Worm (Caenorhabditis elegans) whole organism, L4 larva: ENCODE measurements around the gene cdc-37.

ENCODE experiments used
- D1046.2 ChIP-seq: fragments of 200-800 bp; sonication (Bioruptor generic); IDR thresholded peaks from 2 replicates; pipeline ENCODE4 v1.3.6; 2022; ENCODE audit warnings: missing genetic modification characterization, missing compliant biosample characterization
- T20F7.1 ChIP-seq: fragments of 200-800 bp; sonication (Bioruptor generic); optimal IDR thresholded peaks from 2 replicates; lab custom pipeline; 2018; ENCODE audit warnings: mild to moderate bottlenecking, missing genetic modification characterization, missing compliant biosample characterization
- T26A8.4 ChIP-seq: fragments of 200-800 bp; sonication (Bioruptor generic); IDR thresholded peaks from 2 replicates; pipeline ENCODE4 v1.3.6; 2022; ENCODE audit warnings: missing genetic modification characterization, missing compliant biosample characterization
- Y48G9A.11 ChIP-seq: fragments of 200-800 bp; sonication (Bioruptor generic); IDR thresholded peaks from 2 replicates; pipeline ENCODE4 v1.3.6; 2022; ENCODE audit warnings: missing genetic modification reagents, missing genetic modification characterization, missing compliant biosample characterization
- aha-1 ChIP-seq: fragments of 150-350 bp; peaks from one replicate; lab custom pipeline; 2014; ENCODE audit warnings: missing biosample characterization, missing genetic modification characterization
- arid-1 ChIP-seq: fragments of 200-800 bp; sonication (Bioruptor generic); conservative IDR thresholded peaks from 2 replicates; pipeline ENCODE4 v1.3.6; 2022; ENCODE audit warnings: missing genetic modification reagents, missing genetic modification characterization, missing compliant biosample characterization
- ceh-20 ChIP-seq: fragments of 200-800 bp; sonication (Bioruptor generic); IDR thresholded peaks from 2 replicates; pipeline ENCODE4 v1.3.6; 2022; ENCODE audit warnings: missing genetic modification reagents, missing genetic modification characterization, missing compliant biosample characterization
- ceh-44 ChIP-seq: fragments of 200-800 bp; sonication (Bioruptor generic); IDR thresholded peaks from 2 replicates; pipeline ENCODE4 v1.3.6; 2022; ENCODE audit warnings: missing genetic modification reagents, missing genetic modification characterization, missing compliant biosample characterization
- ces-1 ChIP-seq: fragments of 150-350 bp; sonication (generic microtip); optimal IDR thresholded peaks from 4 replicates; lab custom pipeline; 2014; ENCODE audit warnings: missing biosample characterization, missing genetic modification reagents, missing genetic modification characterization
- dmd-9 ChIP-seq: fragments of 200-800 bp; sonication (Bioruptor generic); IDR thresholded peaks from 2 replicates; pipeline ENCODE4 v1.3.6; 2022; ENCODE audit warnings: missing genetic modification reagents, missing genetic modification characterization, missing compliant biosample characterization
- fkh-10 ChIP-seq: fragments of 150-350 bp; optimal IDR thresholded peaks from 2 replicates; lab custom pipeline; 2014; ENCODE audit warnings: missing biosample characterization, missing genetic modification reagents, missing genetic modification characterization
- fos-1 ChIP-seq: fragments of 150-350 bp; optimal IDR thresholded peaks from 2 replicates; lab custom pipeline; 2014; ENCODE audit warnings: missing biosample characterization, missing genetic modification characterization
- gei-8 ChIP-seq: fragments of 200-800 bp; sonication (Bioruptor generic); optimal IDR thresholded peaks from 2 replicates; lab custom pipeline; 2018; ENCODE audit warnings: mild to moderate bottlenecking, missing genetic modification characterization, missing compliant biosample characterization
- hif-1 ChIP-seq, 2 experiments: sonication (generic microtip); optimal IDR thresholded peaks; 2 replicates each; lab custom pipeline; 2016 to 2017; ENCODE audit warnings: missing compliant biosample characterization in 2 of 2, missing genetic modification characterization in 2 of 2, missing genetic modification reagents in 2 of 2, missing genotype in 2 of 2, mild to moderate bottlenecking in 1 of 2
- jun-1 ChIP-seq: fragments of 150-350 bp; optimal IDR thresholded peaks from 2 replicates; lab custom pipeline; 2014; ENCODE audit warnings: missing biosample characterization, missing genetic modification reagents, missing genetic modification characterization
- lim-7 ChIP-seq: fragments of 200-800 bp; sonication (Bioruptor generic); IDR thresholded peaks from 2 replicates; pipeline ENCODE4 v1.3.6; 2022; ENCODE audit warnings: missing genetic modification characterization, missing compliant biosample characterization
- lin-1 ChIP-seq: fragments of 200-800 bp; sonication (Bioruptor generic); IDR thresholded peaks from 2 replicates; pipeline ENCODE4 v1.3.6; 2022; ENCODE audit warnings: missing genetic modification reagents, missing genetic modification characterization, missing compliant biosample characterization
- lin-13 ChIP-seq: fragments of 150-350 bp; optimal IDR thresholded peaks from 2 replicates; lab custom pipeline; 2014; ENCODE audit warnings: missing biosample characterization, missing genetic modification reagents, missing genetic modification characterization
- lin-29 ChIP-seq: fragments of 200-800 bp; sonication (Bioruptor generic); IDR thresholded peaks from 2 replicates; pipeline ENCODE4 v1.3.6; 2022; ENCODE audit warnings: missing genetic modification reagents, missing genetic modification characterization, missing compliant biosample characterization
- lin-38 ChIP-seq: fragments of 200-800 bp; sonication (Bioruptor generic); IDR thresholded peaks from 2 replicates; pipeline ENCODE4 v1.3.6; 2022; ENCODE audit warnings: missing genetic modification reagents, missing genetic modification characterization, missing compliant biosample characterization
- lin-39 ChIP-seq: fragments of 150-350 bp; optimal IDR thresholded peaks from 2 replicates; lab custom pipeline; 2014; ENCODE audit warnings: missing biosample characterization, missing genetic modification reagents, missing genetic modification characterization
- lir-3 ChIP-seq: sonication (generic microtip); optimal IDR thresholded peaks from 2 replicates; lab custom pipeline; 2016; ENCODE audit warnings: mild to moderate bottlenecking, missing genetic modification characterization, missing compliant biosample characterization
- mdl-1 ChIP-seq, 2 experiments: fragments of 150-350 bp in 1 of 2; sonication (generic microtip) in 1 of 2; optimal IDR thresholded peaks; 2 replicates each; lab custom pipeline; 2014 to 2017; ENCODE audit warnings: missing biosample characterization in 2 of 2, missing genetic modification characterization in 2 of 2
- mes-2 ChIP-seq: sonication (generic microtip); optimal IDR thresholded peaks from 2 replicates; lab custom pipeline; 2016; ENCODE audit warnings: missing genotype, mild to moderate bottlenecking, missing genetic modification characterization, missing compliant biosample characterization; ENCODE audit not compliant: poor library complexity, severe bottlenecking
- nhr-237 ChIP-seq: sonication (generic microtip); optimal IDR thresholded peaks from 2 replicates; lab custom pipeline; 2017; ENCODE audit warnings: missing biosample characterization, missing genetic modification characterization
- sdz-12 ChIP-seq: fragments of 200-800 bp; sonication (Bioruptor generic); optimal IDR thresholded peaks from 2 replicates; lab custom pipeline; 2018; ENCODE audit warnings: mild to moderate bottlenecking, missing genetic modification characterization, missing compliant biosample characterization
- set-16 ChIP-seq: fragments of 200-800 bp; sonication (Bioruptor generic); IDR thresholded peaks from 2 replicates; pipeline ENCODE4 v1.3.6; 2022; ENCODE audit warnings: missing genetic modification reagents, missing genetic modification characterization, missing compliant biosample characterization
- snpc-4 ChIP-seq: fragments of 150-350 bp; optimal IDR thresholded peaks from 2 replicates; lab custom pipeline; 2014; ENCODE audit warnings: missing biosample characterization, missing genetic modification characterization
- unc-62 ChIP-seq, 3 experiments: fragments of 150-350 bp in 1 of 3; sonication (generic microtip); optimal IDR thresholded peaks in 2 of 3; peaks in 1 of 3; 1 replicate in 1 of 3; 2 replicates in 2 of 3; lab custom pipeline; 2014 to 2017; ENCODE audit warnings: missing biosample characterization in 3 of 3, missing genetic modification characterization in 3 of 3, missing genetic modification reagents in 3 of 3, missing genotype in 1 of 3
- vab-7 ChIP-seq: fragments of 200-800 bp; sonication (Bioruptor generic); IDR thresholded peaks from 2 replicates; pipeline ENCODE4 v1.3.6; 2022; ENCODE audit warnings: missing genetic modification reagents, missing genetic modification characterization, missing compliant biosample characterization
- zag-1 ChIP-seq: fragments of 150-350 bp; optimal IDR thresholded peaks from 2 replicates; lab custom pipeline; 2014; ENCODE audit warnings: missing biosample characterization, missing genetic modification characterization
- zfp-2 ChIP-seq: sonication (generic microtip); optimal IDR thresholded peaks from 2 replicates; lab custom pipeline; 2016; ENCODE audit warnings: mild to moderate bottlenecking, missing genetic modification characterization, missing compliant biosample characterization
- ztf-11 ChIP-seq: fragments of 150-350 bp; optimal IDR thresholded peaks from 2 replicates; lab custom pipeline; 2014; ENCODE audit warnings: missing biosample characterization, missing genetic modification characterization

The cdc-37 gene

DNA sequence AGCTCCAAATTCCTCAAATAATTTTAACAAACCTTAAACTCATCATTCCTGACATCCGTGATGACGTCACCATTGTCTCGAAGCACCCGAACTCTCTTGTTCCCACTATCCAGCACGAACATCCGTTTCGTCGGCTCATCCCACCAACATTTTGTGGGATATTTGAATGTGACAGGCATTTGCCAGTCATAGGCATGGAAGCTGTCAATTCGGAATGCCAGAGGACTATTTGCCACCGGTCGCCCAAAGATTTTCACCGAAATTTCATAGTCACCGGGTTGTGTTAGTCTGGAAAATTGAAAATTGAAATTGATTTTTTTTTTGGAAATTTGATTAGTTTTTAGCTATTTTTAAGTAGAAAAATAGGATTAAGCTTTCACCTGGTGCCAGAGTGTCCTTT lies 16.3 kb upstream of the cdc-37 start:
- TF ChIP-seq sdz-12 (GFP tag; lab: Kevin White, UChicago) (no peak), D1046.2 (0 out of 2 replicates have a peak, but pooled peaks have one; percentile 38), T20F7.1 (no peak), aha-1 (tag; lab: Kevin White, UChicago) (peak; percentile 96), vab-7 (GFP tag; lab: Robert Waterston, UW) (no peak)

DNA sequence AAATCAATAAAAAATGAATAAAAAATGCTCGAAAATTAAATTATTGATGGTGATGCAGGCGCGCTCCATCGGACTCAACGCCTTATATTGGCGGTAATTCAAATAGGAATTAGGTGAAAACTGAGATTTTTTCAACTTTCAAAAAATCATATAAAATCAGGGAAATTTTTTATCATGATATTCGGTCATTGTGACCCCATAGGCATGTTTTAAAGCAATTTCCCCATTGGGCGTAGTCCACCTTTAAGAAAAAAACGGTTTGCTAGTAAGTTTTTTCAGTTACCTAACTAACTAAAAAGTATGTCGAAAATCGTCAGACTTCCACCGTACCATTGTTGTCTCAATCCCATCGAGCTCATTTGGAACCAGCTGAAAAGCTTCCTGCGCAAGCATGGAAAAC lies 12.8 kb upstream of the cdc-37 start, which contains the start of gene W08F4.1:
TSS of gene W08F4.1 (plus strand) at position 301 of the 400 bp plus-strand sequence.
- peak; percentile 35; the same call in 1 of the 2 replicates for TF ChIP-seq lin-38 (GFP tag; lab: Robert Waterston, UW)

DNA sequence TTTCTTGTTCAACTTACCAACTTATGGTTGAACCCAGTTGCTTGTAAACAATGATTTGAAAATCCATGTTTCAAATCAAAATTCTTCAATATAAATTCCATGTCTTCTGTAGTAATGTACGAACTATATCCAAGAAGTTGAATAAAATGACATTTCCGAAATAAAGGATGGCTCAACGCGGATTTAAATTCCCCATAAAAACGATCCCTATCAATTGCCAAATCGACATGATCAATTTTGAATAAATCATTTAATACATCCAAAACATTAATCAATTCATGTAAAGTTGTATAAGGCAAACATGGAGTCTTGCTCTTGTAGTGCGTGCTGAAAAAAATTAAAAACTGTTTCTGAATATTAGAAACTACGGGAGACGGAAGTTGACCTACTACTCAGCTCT lies 10.7 kb upstream of the cdc-37 start, which contains the start of gene W08F4.10:
TSS of gene W08F4.10 (minus strand) at position 101 of the 400 bp plus-strand sequence.
- TF ChIP-seq lin-1 (GFP tag; lab: Robert Waterston, UW) = no peak
- TF ChIP-seq ztf-11 = no peak

DNA sequence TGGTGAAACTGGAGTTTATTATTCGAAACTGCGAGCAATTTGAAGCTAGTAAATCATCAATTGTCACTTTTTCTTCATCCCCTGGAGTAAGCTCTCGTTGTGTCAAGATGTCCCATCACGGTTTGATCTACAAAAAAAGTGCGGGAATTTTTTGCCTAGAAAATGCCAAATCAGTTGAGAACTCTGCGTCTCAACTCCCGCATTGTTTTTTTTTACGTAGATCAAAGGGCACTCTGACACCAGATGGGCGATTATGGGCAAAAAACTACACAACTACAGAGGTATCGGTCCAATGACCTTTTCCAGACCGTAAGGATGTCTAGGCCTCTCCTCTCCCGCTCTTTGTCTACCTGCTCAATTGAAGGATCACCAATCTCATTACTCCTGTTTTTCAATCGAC lies 7.1 kb upstream of the cdc-37 start, which contains the start of gene fbxb-34:
TSS of gene fbxb-34 (plus strand) at position 301 of the 400 bp plus-strand sequence.
- no peak for TF ChIP-seq hif-1 (tag; optimal IDR thresholded peaks at IDR 0.05; lab: Kevin White, UChicago)
- TF ChIP-seq set-16 = no peak
- TF ChIP-seq aha-1 (tag; lab: Kevin White, UChicago) = no peak
- TF ChIP-seq zfp-2 (tag; lab: Kevin White, UChicago) = no peak
- TF ChIP-seq ceh-44 (GFP tag; lab: Robert Waterston, UW) = no peak
- no peak for TF ChIP-seq unc-62 (GFP tag; optimal IDR thresholded peaks at IDR 0.05 in 1 of 2; lab: Kevin White, UChicago)
- no peak for TF ChIP-seq unc-62 (tag; optimal IDR thresholded peaks at IDR 0.05; lab: Kevin White, UChicago)
- no peak for TF ChIP-seq lin-29 (GFP tag; lab: Robert Waterston, UW)
- TF ChIP-seq mdl-1 (tag; optimal IDR thresholded peaks at IDR 0.05; lab: Kevin White, UChicago) = no peak
- TF ChIP-seq nhr-237 = no peak
- no peak for TF ChIP-seq fos-1 (tag; lab: Kevin White, UChicago)
- no peak for TF ChIP-seq arid-1 (GFP tag; lab: Robert Waterston, UW)
- TF ChIP-seq lim-7 (GFP tag; lab: Robert Waterston, UW) = no peak
- no peak for TF ChIP-seq lin-1 (GFP tag; lab: Robert Waterston, UW)
- TF ChIP-seq mes-2 (tag; lab: Kevin White, UChicago) = no peak
- TF ChIP-seq, all 104 proteins: peak for 0

DNA sequence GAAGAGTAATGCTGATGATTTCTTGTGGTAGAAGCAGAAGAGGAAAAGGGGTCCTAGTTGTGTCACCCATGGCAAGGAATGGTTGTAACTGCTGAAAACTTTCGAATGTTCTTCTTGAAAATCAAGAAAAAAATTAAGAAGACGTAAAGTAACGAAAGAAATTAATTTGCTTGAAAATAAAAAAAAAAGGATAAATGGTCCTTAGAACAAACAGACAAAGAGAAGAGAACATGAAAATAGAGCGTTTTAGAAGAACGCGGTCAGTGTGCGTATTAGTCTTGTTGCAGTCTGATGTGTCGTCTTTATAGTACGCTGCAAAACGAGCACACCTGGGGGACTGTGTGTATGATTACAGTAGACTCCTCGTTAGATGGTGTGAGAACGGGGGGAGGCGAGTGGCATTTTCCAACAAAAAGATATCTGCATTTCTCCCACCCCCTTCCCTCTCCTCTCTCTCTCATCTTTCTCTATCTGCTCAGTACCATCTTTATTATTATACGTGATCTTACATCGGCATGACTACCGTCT lies 4.0 kb upstream of the cdc-37 start, which contains the start of the genes W08F4.12 and W08F4.13:
TSS of gene W08F4.12 (minus strand) at position 101 of the 528 bp plus-strand sequence.
TSS of gene W08F4.13 (plus strand) at position 478 of the 528 bp plus-strand sequence.
- TF ChIP-seq dmd-9 (GFP tag; lab: Robert Waterston, UW) (no peak), hif-1 (tag; optimal IDR thresholded peaks at IDR 0.05; lab: Kevin White, UChicago) (no peak), lir-3 (no peak), Y48G9A.11 (GFP tag; lab: Robert Waterston, UW) (no peak), mdl-1 (tag; optimal IDR thresholded peaks at IDR 0.05; lab: Kevin White, UChicago) (no peak), nhr-237 (no peak), lin-39 (tag; lab: Kevin White, UChicago) (no peak), lin-29 (GFP tag; lab: Robert Waterston, UW) (no peak), ces-1 (GFP tag; lab: Kevin White, UChicago) (no peak), jun-1 (tag; lab: Kevin White, UChicago) (no peak), lin-13 (GFP tag; lab: Kevin White, UChicago) (no peak), fkh-10 (GFP tag; lab: Kevin White, UChicago) (no peak), gei-8 (GFP tag; lab: Kevin White, UChicago) (no peak)

DNA sequence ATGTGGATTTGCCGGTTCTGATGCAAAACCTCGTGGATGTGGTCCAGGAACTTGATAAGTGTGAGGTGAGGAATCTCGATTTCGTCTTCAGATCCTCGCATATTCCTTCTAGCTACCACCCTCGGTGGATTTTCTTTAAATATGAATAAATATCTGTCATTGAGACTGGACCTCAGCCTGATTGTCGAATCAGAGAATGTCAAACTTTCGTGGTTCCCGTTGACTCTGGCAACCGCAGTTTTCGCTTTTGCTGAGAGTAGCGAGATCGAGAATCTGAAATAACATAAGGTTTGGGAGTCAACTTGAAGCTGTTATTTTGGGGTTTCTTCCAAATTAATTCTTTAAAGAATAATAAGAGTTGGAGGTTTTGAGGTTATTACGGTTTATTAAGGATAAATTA lies 2.3 kb upstream of the cdc-37 start, which contains the start of gene fbxb-14:
TSS of gene fbxb-14 (minus strand) at position 101 of the 400 bp plus-strand sequence.
- TF ChIP-seq mdl-1 (tag; optimal IDR thresholded peaks at IDR 0.05; lab: Kevin White, UChicago) (no peak), zag-1 (tag; lab: Kevin White, UChicago) (no peak), ceh-20 (GFP tag; lab: Robert Waterston, UW) (no peak), snpc-4 (no peak), T26A8.4 (GFP tag; lab: Robert Waterston, UW) (no peak), unc-62 (GFP tag; optimal IDR thresholded peaks at IDR 0.05 in 1 of 2; lab: Kevin White, UChicago) (no peak), unc-62 (tag; optimal IDR thresholded peaks at IDR 0.05; lab: Kevin White, UChicago) (no peak)
